Worm (Caenorhabditis elegans): ENCODE data around the gene D1086.12.

ce11 chrV:14094546-14094945 is 6.4 kb upstream of the D1086.12 start:
- TF ChIP-seq aly-2 (tag; optimal IDR thresholded peaks at IDR 0.05) (no peak), skn-1 (tag; optimal IDR thresholded peaks at IDR 0.05) (no peak)

All from whole organism, L3 larva.